Fruit fly (Drosophila melanogaster): ENCODE data around the gene kibra.

kibra gene

dm6 chr3R:14763487-14763886 lies 39.4 kb upstream of the kibra start:
- TF ChIP-seq fru (GFP tag; optimal IDR thresholded peaks at IDR 0.05), result no peak
- TF ChIP-seq Hnf4 (GFP tag; optimal IDR thresholded peaks at IDR 0.05), result no peak
- TF ChIP-seq Vsx2 (GFP tag; optimal IDR thresholded peaks at IDR 0.05; ENCODE audit: partially characterized antibody), result no peak
- TF ChIP-seq sv (GFP tag; optimal IDR thresholded peaks at IDR 0.05), result no peak
- no peak for TF ChIP-seq sage (GFP tag; optimal IDR thresholded peaks at IDR 0.05)
- no peak for TF ChIP-seq Mio (GFP tag; optimal IDR thresholded peaks at IDR 0.05)
- TF ChIP-seq woc (GFP tag; optimal IDR thresholded peaks at IDR 0.05), result no peak
- no peak for TF ChIP-seq Dfd (GFP tag; optimal IDR thresholded peaks at IDR 0.05)
- no peak for TF ChIP-seq Jra (GFP tag; optimal IDR thresholded peaks at IDR 0.05)
- TF ChIP-seq br (GFP tag; optimal IDR thresholded peaks at IDR 0.05), result no peak
- no peak for TF ChIP-seq N (GFP tag; optimal IDR thresholded peaks at IDR 0.05)
- TF ChIP-seq tai (GFP tag; optimal IDR thresholded peaks at IDR 0.05), result no peak
- no peak for TF ChIP-seq CG32264 (GFP tag; optimal IDR thresholded peaks at IDR 0.05)
- no peak for TF ChIP-seq Hr83 (GFP tag; optimal IDR thresholded peaks at IDR 0.05; ENCODE audit: poor library complexity, severe bottlenecking)
- no peak for TF ChIP-seq HLH106 (tag; optimal IDR thresholded peaks at IDR 0.05)

dm6 chr3R:14761060-14761459 lies 37.0 kb upstream of the kibra start:
- TF ChIP-seq lola (GFP tag; optimal IDR thresholded peaks at IDR 0.05) (no peak), dsf (GFP tag; optimal IDR thresholded peaks at IDR 0.05; ENCODE audit: borderline replicate concordance) (no peak), Hnf4 (GFP tag; optimal IDR thresholded peaks at IDR 0.05) (no peak), Jra (GFP tag; optimal IDR thresholded peaks at IDR 0.05) (no peak), CG9705 (GFP tag; optimal IDR thresholded peaks at IDR 0.05) (no peak), sv (GFP tag; optimal IDR thresholded peaks at IDR 0.05) (no peak), ey (GFP tag; optimal IDR thresholded peaks at IDR 0.05) (no peak), sage (GFP tag; optimal IDR thresholded peaks at IDR 0.05) (no peak), fru (GFP tag; optimal IDR thresholded peaks at IDR 0.05) (no peak), N (GFP tag; optimal IDR thresholded peaks at IDR 0.05) (no peak), Rel (GFP tag; optimal IDR thresholded peaks at IDR 0.05) (no peak), Rel (tag; optimal IDR thresholded peaks at IDR 0.05) (no peak), psq (GFP tag; optimal IDR thresholded peaks at IDR 0.05) (no peak), Hr78 (GFP tag; optimal IDR thresholded peaks at IDR 0.05) (no peak), HLH106 (tag; optimal IDR thresholded peaks at IDR 0.05) (no peak), Abd-B (GFP tag; optimal IDR thresholded peaks at IDR 0.05) (no peak), h (GFP tag; optimal IDR thresholded peaks at IDR 0.05) (no peak), Vsx2 (GFP tag; optimal IDR thresholded peaks at IDR 0.05; ENCODE audit: partially characterized antibody) (no peak), Mio (GFP tag; optimal IDR thresholded peaks at IDR 0.05) (no peak), Hr83 (GFP tag; optimal IDR thresholded peaks at IDR 0.05; ENCODE audit: poor library complexity, severe bottlenecking) (no peak)

- no peak for TF ChIP-seq sv (GFP tag; optimal IDR thresholded peaks at IDR 0.05)
- TF ChIP-seq h (GFP tag; optimal IDR thresholded peaks at IDR 0.05), result no peak
- no peak for TF ChIP-seq CG9705 (GFP tag; optimal IDR thresholded peaks at IDR 0.05)
- TF ChIP-seq Jra (GFP tag; optimal IDR thresholded peaks at IDR 0.05), result no peak
- TF ChIP-seq Hnf4 (GFP tag; optimal IDR thresholded peaks at IDR 0.05), result no peak
- no peak for TF ChIP-seq woc (GFP tag; optimal IDR thresholded peaks at IDR 0.05)
- no peak for TF ChIP-seq pan (optimal IDR thresholded peaks at IDR 0.05)
- TF ChIP-seq jim (GFP tag; optimal IDR thresholded peaks at IDR 0.05), result no peak
- no peak for TF ChIP-seq dmrt93B (GFP tag; optimal IDR thresholded peaks at IDR 0.05)
- TF ChIP-seq usp (GFP tag; optimal IDR thresholded peaks at IDR 0.05), result no peak
- no peak for TF ChIP-seq GATAd (GFP tag; optimal IDR thresholded peaks at IDR 0.05)
- TF ChIP-seq CG32264 (GFP tag; optimal IDR thresholded peaks at IDR 0.05), result no peak
- TF ChIP-seq Dfd (GFP tag; optimal IDR thresholded peaks at IDR 0.05), result no peak
- TF ChIP-seq sage (GFP tag; optimal IDR thresholded peaks at IDR 0.05), result no peak
Observed at dm6 chr3R:14758331-14758730, 34.3 kb upstream of the kibra start.

dm6 chr3R:14756040-14756439 lies 32.0 kb upstream of the kibra start:
- TF ChIP-seq psq (GFP tag; optimal IDR thresholded peaks at IDR 0.05) (no peak), foxo (GFP tag; optimal IDR thresholded peaks at IDR 0.05) (no peak), Abd-B (GFP tag; optimal IDR thresholded peaks at IDR 0.05) (no peak), rgr (GFP tag; optimal IDR thresholded peaks at IDR 0.05) (no peak), dsf (GFP tag; optimal IDR thresholded peaks at IDR 0.05; ENCODE audit: borderline replicate concordance) (no peak), Jra (GFP tag; optimal IDR thresholded peaks at IDR 0.05) (no peak), OdsH (GFP tag; optimal IDR thresholded peaks at IDR 0.05) (no peak), CG32264 (GFP tag; optimal IDR thresholded peaks at IDR 0.05) (no peak), N (GFP tag; optimal IDR thresholded peaks at IDR 0.05) (no peak), Sp1 (GFP tag; optimal IDR thresholded peaks at IDR 0.05) (no peak), sv (GFP tag; optimal IDR thresholded peaks at IDR 0.05) (no peak), br (GFP tag; optimal IDR thresholded peaks at IDR 0.05) (no peak), tai (GFP tag; optimal IDR thresholded peaks at IDR 0.05) (no peak), fru (GFP tag; optimal IDR thresholded peaks at IDR 0.05) (no peak), GATAd (GFP tag; optimal IDR thresholded peaks at IDR 0.05) (no peak)
